Worm (Caenorhabditis elegans) whole organism, L4 larva: ENCODE measurements around the gene eea-1.
"Not testable (repeated sequence)": the region's sequence is repeated elsewhere in the genome, so short reads cannot be mapped to it uniquely, and the experiment has no call there.

Source experiments
- daf-12 ChIP-seq: fragments of 150-350 bp; optimal IDR thresholded peaks from 2 replicates; lab custom pipeline; 2014; ENCODE audit warnings: missing biosample characterization, missing genetic modification reagents, missing genetic modification characterization
- snpc-4 ChIP-seq: fragments of 150-350 bp; optimal IDR thresholded peaks from 2 replicates; lab custom pipeline; 2014; ENCODE audit warnings: missing biosample characterization, missing genetic modification characterization

- TF ChIP-seq snpc-4, daf-12 (tag; lab: Kevin White, UChicago): not testable (repeated sequence)
These were observed 12.3 kb upstream of the eea-1 start for ce11 chrV:13509504-13509903.
